Worm (Caenorhabditis elegans) whole organism, mixed stage, embryonic: Measurements from ENCODE around the gene srh-1.

Experiments
- flh-1 ChIP-seq: fragments of 200-800 bp; sonication (Bioruptor generic); optimal IDR thresholded peaks from 2 replicates; lab custom pipeline; 2018; ENCODE audit warnings: mild to moderate bottlenecking, missing genetic modification characterization, moderate library complexity, missing compliant biosample characterization
- sem-2 ChIP-seq: fragments of 200-800 bp; sonication (Bioruptor generic); optimal IDR thresholded peaks from 2 replicates; lab custom pipeline; 2018; ENCODE audit warnings: mild to moderate bottlenecking, missing genetic modification characterization, missing compliant biosample characterization

ce11 chrV:11534495-11535189 is 49.0 kb downstream of the srh-1 start:
- TF ChIP-seq flh-1 (GFP tag; lab: Kevin White, UChicago) (no peak), sem-2 (GFP tag; lab: Kevin White, UChicago) (no peak)
